Fruit fly (Drosophila melanogaster): Measurements from ENCODE around the gene ple.

ple gene

dm6 chr3L:6719392-6719889 is at the start of gene ple:
ple (minus strand) TSS chr3L:6719525.
- no peak for TF ChIP-seq CG17801 (GFP tag; optimal IDR thresholded peaks at IDR 0.05; ENCODE audit: partially characterized antibody)

- TF ChIP-seq CG17801 (GFP tag; optimal IDR thresholded peaks at IDR 0.05; ENCODE audit: partially characterized antibody), result no peak
Observed at dm6 chr3L:6767153-6767552, 47.8 kb upstream of the ple start.

dm6 chr3L:6764535-6765187 is 45.3 kb upstream of the ple start:
- TF ChIP-seq CG17801 (GFP tag; optimal IDR thresholded peaks at IDR 0.05; ENCODE audit: partially characterized antibody), result no peak

dm6 chr3L:6763836-6764235 is 44.5 kb upstream of the ple start:
- TF ChIP-seq CG17801 (GFP tag; optimal IDR thresholded peaks at IDR 0.05; ENCODE audit: partially characterized antibody), result no peak

dm6 chr3L:6763146-6763545 is 43.8 kb upstream of the ple start, which contains the start of gene Rsph3:
Rsph3 (minus strand) TSS chr3L:6763246.
- no peak for TF ChIP-seq CG17801 (GFP tag; optimal IDR thresholded peaks at IDR 0.05; ENCODE audit: partially characterized antibody)

dm6 chr3L:6756197-6756736 is 36.9 kb upstream of the ple start, which contains the start of gene Ist1:
Ist1 (minus strand) TSS chr3L:6756497.
- no peak for TF ChIP-seq CG17801 (GFP tag; optimal IDR thresholded peaks at IDR 0.05; ENCODE audit: partially characterized antibody)

dm6 chr3L:6752278-6753096 is 33.2 kb upstream of the ple start, which contains the start of the genes velo and Sbds:
velo (minus strand) TSS chr3L:6752752.
Sbds (plus strand) TSS chr3L:6752913.
- TF ChIP-seq CG17801 (GFP tag; optimal IDR thresholded peaks at IDR 0.05; ENCODE audit: partially characterized antibody), result peak; percentile 42

dm6 chr3L:6750835-6751234 is 31.5 kb upstream of the ple start:
- TF ChIP-seq CG17801 (GFP tag; optimal IDR thresholded peaks at IDR 0.05; ENCODE audit: partially characterized antibody), result no peak

- peak; percentile 58 for TF ChIP-seq CG17801 (GFP tag; optimal IDR thresholded peaks at IDR 0.05; ENCODE audit: partially characterized antibody)
Observed at dm6 chr3L:6747127-6747526, 27.8 kb upstream of the ple start.

dm6 chr3L:6743346-6744165 is 24.2 kb upstream of the ple start:
- peak; percentile 23 for TF ChIP-seq CG17801 (GFP tag; optimal IDR thresholded peaks at IDR 0.05; ENCODE audit: partially characterized antibody)

dm6 chr3L:6742974-6743345 is 23.6 kb upstream of the ple start, which contains the start of gene dikar:
dikar (minus strand) TSS chr3L:6743164.
- TF ChIP-seq CG17801 (GFP tag; optimal IDR thresholded peaks at IDR 0.05; ENCODE audit: partially characterized antibody), result no peak

- no peak for TF ChIP-seq CG17801 (GFP tag; optimal IDR thresholded peaks at IDR 0.05; ENCODE audit: partially characterized antibody)
Observed at dm6 chr3L:6742110-6742718, 22.9 kb upstream of the ple start.

dm6 chr3L:6731077-6731476 is 11.8 kb upstream of the ple start:
- no peak for TF ChIP-seq CG17801 (GFP tag; optimal IDR thresholded peaks at IDR 0.05; ENCODE audit: partially characterized antibody)

dm6 chr3L:6724511-6724910 is 5.2 kb upstream of the ple start:
- no peak for TF ChIP-seq CG17801 (GFP tag; optimal IDR thresholded peaks at IDR 0.05; ENCODE audit: partially characterized antibody)
